Worm (Caenorhabditis elegans) whole organism, L4 larva: Measurements from ENCODE around the gene fbxb-3.

Source experiments
- attf-4 ChIP-seq: sonication (generic microtip); optimal IDR thresholded peaks from 3 replicates; lab custom pipeline; 2017; ENCODE audit warnings: missing biosample characterization, missing genetic modification characterization
- hlh-30 ChIP-seq: sonication (generic microtip); optimal IDR thresholded peaks from 2 replicates; lab custom pipeline; 2017; ENCODE audit warnings: antibody characterized with exemption, mild to moderate bottlenecking, missing genetic modification characterization, missing compliant biosample characterization; ENCODE audit not compliant: insufficient read depth
- unc-39 ChIP-seq: sonication (generic microtip); optimal IDR thresholded peaks from 2 replicates; lab custom pipeline; 2017; ENCODE audit warnings: missing biosample characterization, missing genetic modification characterization

ce11 chrIV:11882534-11882933 is 43.8 kb downstream of the fbxb-3 start:
- TF ChIP-seq attf-4 (tag; lab: Kevin White, UChicago): no peak
- no peak for TF ChIP-seq unc-39 (tag; lab: Kevin White, UChicago)
- no peak for TF ChIP-seq hlh-30
